Worm (Caenorhabditis elegans) whole organism, L4 larva: Measurements from ENCODE around the gene aman-2.
A peak's percentile ranks its signal among the peaks of the same experiment; 100 is the strongest.

ENCODE experiments used
- F10B5.3 ChIP-seq: sonication (generic microtip); optimal IDR thresholded peaks from 2 replicates; lab custom pipeline; 2016; ENCODE audit warnings: mild to moderate bottlenecking, missing genetic modification characterization, missing compliant biosample characterization
- F37D6.2 ChIP-seq: sonication (generic microtip); optimal IDR thresholded peaks from 2 replicates; lab custom pipeline; 2016; ENCODE audit warnings: mild to moderate bottlenecking, missing genetic modification characterization, missing compliant biosample characterization
- F49E8.2 ChIP-seq: sonication (generic microtip); optimal IDR thresholded peaks from 2 replicates; lab custom pipeline; 2016; ENCODE audit warnings: missing compliant biosample characterization, mild to moderate bottlenecking, missing genetic modification characterization, borderline replicate concordance
- R02D3.7 ChIP-seq: fragments of 150-350 bp; sonication (generic microtip); optimal IDR thresholded peaks from 3 replicates; lab custom pipeline; 2014; ENCODE audit warnings: missing biosample characterization, missing genetic modification characterization
- T20F7.1 ChIP-seq: fragments of 200-800 bp; sonication (Bioruptor generic); optimal IDR thresholded peaks from 2 replicates; lab custom pipeline; 2018; ENCODE audit warnings: mild to moderate bottlenecking, missing genetic modification characterization, missing compliant biosample characterization
- T26A8.4 ChIP-seq: fragments of 200-800 bp; sonication (Bioruptor generic); IDR thresholded peaks from 2 replicates; pipeline ENCODE4 v1.3.6; 2022; ENCODE audit warnings: missing genetic modification characterization, missing compliant biosample characterization
- Y5F2A.4 ChIP-seq: fragments of 200-800 bp; sonication (Bioruptor generic); optimal IDR thresholded peaks from 2 replicates; lab custom pipeline; 2018; ENCODE audit warnings: mild to moderate bottlenecking, missing genetic modification characterization, missing compliant biosample characterization
- Y75B8A.6 ChIP-seq: fragments of 200-800 bp; sonication (Bioruptor generic); IDR thresholded peaks from 2 replicates; pipeline ENCODE4 v1.3.6; 2022; ENCODE audit warnings: missing genetic modification reagents, missing genetic modification characterization, missing compliant biosample characterization
- aly-2 ChIP-seq: sonication (generic microtip); optimal IDR thresholded peaks from 2 replicates; lab custom pipeline; 2018; ENCODE audit warnings: missing biosample characterization, missing genetic modification characterization
- ama-1 ChIP-seq: fragments of 150-350 bp; optimal IDR thresholded peaks from 2 replicates; lab custom pipeline; 2014; ENCODE audit warnings: inconsistent platforms, mixed read lengths
- attf-4 ChIP-seq: sonication (generic microtip); optimal IDR thresholded peaks from 3 replicates; lab custom pipeline; 2017; ENCODE audit warnings: missing biosample characterization, missing genetic modification characterization
- ceh-44 ChIP-seq: fragments of 200-800 bp; sonication (Bioruptor generic); IDR thresholded peaks from 2 replicates; pipeline ENCODE4 v1.3.6; 2022; ENCODE audit warnings: missing genetic modification reagents, missing genetic modification characterization, missing compliant biosample characterization
- ceh-82 ChIP-seq: sonication (generic microtip); optimal IDR thresholded peaks from 2 replicates; lab custom pipeline; 2017; ENCODE audit warnings: missing biosample characterization, missing genetic modification characterization
- daf-19 ChIP-seq: fragments of 200-800 bp; sonication (Bioruptor generic); conservative IDR thresholded peaks from 2 replicates; pipeline ENCODE4 v1.3.6; 2022; ENCODE audit warnings: missing genetic modification characterization, missing compliant biosample characterization
- daf-8 ChIP-seq: fragments of 200-800 bp; sonication (Bioruptor generic); IDR thresholded peaks from 2 replicates; pipeline ENCODE4 v1.3.6; 2022; ENCODE audit warnings: missing genetic modification characterization, missing compliant biosample characterization
- dmd-6 ChIP-seq: fragments of 200-800 bp; sonication (Bioruptor generic); IDR thresholded peaks from 2 replicates; pipeline ENCODE4 v1.3.6; 2022; ENCODE audit warnings: missing genetic modification reagents, missing genetic modification characterization, missing compliant biosample characterization
- egl-27 ChIP-seq: sonication (generic microtip); optimal IDR thresholded peaks from 3 replicates; lab custom pipeline; 2017; ENCODE audit warnings: missing biosample characterization, missing genetic modification reagents, missing genetic modification characterization
- fos-1 ChIP-seq: fragments of 150-350 bp; optimal IDR thresholded peaks from 2 replicates; lab custom pipeline; 2014; ENCODE audit warnings: missing biosample characterization, missing genetic modification characterization
- gei-8 ChIP-seq: fragments of 200-800 bp; sonication (Bioruptor generic); optimal IDR thresholded peaks from 2 replicates; lab custom pipeline; 2018; ENCODE audit warnings: mild to moderate bottlenecking, missing genetic modification characterization, missing compliant biosample characterization
- hif-1 ChIP-seq, 2 experiments: sonication (generic microtip); optimal IDR thresholded peaks; 2 replicates each; lab custom pipeline; 2016 to 2017; ENCODE audit warnings: missing compliant biosample characterization in 2 of 2, missing genetic modification characterization in 2 of 2, missing genetic modification reagents in 2 of 2, missing genotype in 2 of 2, mild to moderate bottlenecking in 1 of 2
- hlh-30 ChIP-seq: sonication (generic microtip); optimal IDR thresholded peaks from 2 replicates; lab custom pipeline; 2017; ENCODE audit warnings: antibody characterized with exemption, mild to moderate bottlenecking, missing genetic modification characterization, missing compliant biosample characterization; ENCODE audit not compliant: insufficient read depth
- hmg-1.1 ChIP-seq: fragments of 200-800 bp; sonication (Bioruptor generic); IDR thresholded peaks from 2 replicates; pipeline ENCODE4 v1.3.6; 2022; ENCODE audit warnings: missing genetic modification reagents, missing genetic modification characterization, missing compliant biosample characterization
- jun-1 ChIP-seq: fragments of 150-350 bp; optimal IDR thresholded peaks from 2 replicates; lab custom pipeline; 2014; ENCODE audit warnings: missing biosample characterization, missing genetic modification reagents, missing genetic modification characterization
- lin-15B ChIP-seq: fragments of 150-350 bp; sonication (generic microtip); optimal IDR thresholded peaks from 3 replicates; lab custom pipeline; 2014; ENCODE audit warnings: missing biosample characterization, missing genetic modification characterization
- lin-29 ChIP-seq: fragments of 200-800 bp; sonication (Bioruptor generic); IDR thresholded peaks from 2 replicates; pipeline ENCODE4 v1.3.6; 2022; ENCODE audit warnings: missing genetic modification reagents, missing genetic modification characterization, missing compliant biosample characterization
- lir-3 ChIP-seq: sonication (generic microtip); optimal IDR thresholded peaks from 2 replicates; lab custom pipeline; 2016; ENCODE audit warnings: mild to moderate bottlenecking, missing genetic modification characterization, missing compliant biosample characterization
- lsy-2 ChIP-seq, 2 experiments: fragments of 150-350 bp in 1 of 2; sonication (generic microtip) in 1 of 2; optimal IDR thresholded peaks; 2 replicates each; lab custom pipeline; 2014 to 2017; ENCODE audit warnings: missing biosample characterization in 2 of 2, missing genetic modification characterization in 2 of 2
- madf-5 ChIP-seq, 2 experiments: fragments of 200-800 bp; sonication (Bioruptor generic); IDR thresholded peaks; 2 replicates each; pipeline ENCODE4 v1.3.6; 2022; ENCODE audit warnings: missing compliant biosample characterization in 2 of 2, missing genetic modification characterization in 2 of 2
- madf-9 ChIP-seq: fragments of 200-800 bp; sonication (Bioruptor generic); conservative IDR thresholded peaks from 2 replicates; pipeline ENCODE4 v1.3.6; 2022; ENCODE audit warnings: missing genetic modification reagents, missing genetic modification characterization, missing compliant biosample characterization
- mdl-1 ChIP-seq, 2 experiments: fragments of 150-350 bp in 1 of 2; sonication (generic microtip) in 1 of 2; optimal IDR thresholded peaks; 2 replicates each; lab custom pipeline; 2014 to 2017; ENCODE audit warnings: missing biosample characterization in 2 of 2, missing genetic modification characterization in 2 of 2
- mep-1 ChIP-seq: fragments of 150-350 bp; sonication (generic microtip); optimal IDR thresholded peaks from 3 replicates; lab custom pipeline; 2014; ENCODE audit warnings: missing biosample characterization, missing genetic modification characterization
- mxl-2 ChIP-seq: fragments of 200-800 bp; sonication (Bioruptor generic); conservative IDR thresholded peaks from 2 replicates; pipeline ENCODE4 v1.3.6; 2022; ENCODE audit warnings: missing genetic modification reagents, missing genetic modification characterization, missing compliant biosample characterization
- nhr-102 ChIP-seq: sonication (generic microtip); optimal IDR thresholded peaks from 2 replicates; lab custom pipeline; 2016; ENCODE audit warnings: mild to moderate bottlenecking, missing genetic modification characterization, moderate library complexity, missing compliant biosample characterization
- nhr-237 ChIP-seq: sonication (generic microtip); optimal IDR thresholded peaks from 2 replicates; lab custom pipeline; 2017; ENCODE audit warnings: missing biosample characterization, missing genetic modification characterization
- nhr-25 ChIP-seq: sonication (generic microtip); optimal IDR thresholded peaks from 2 replicates; lab custom pipeline; 2017; ENCODE audit warnings: missing genetic modification characterization, mild to moderate bottlenecking, missing compliant biosample characterization, antibody characterized with exemption, moderate library complexity, borderline replicate concordance; ENCODE audit not compliant: insufficient read depth
- nhr-28 ChIP-seq: fragments of 150-350 bp; optimal IDR thresholded peaks from 2 replicates; lab custom pipeline; 2014; ENCODE audit warnings: missing biosample characterization, missing genetic modification characterization
- nhr-6 ChIP-seq: fragments of 150-350 bp; optimal IDR thresholded peaks from 2 replicates; lab custom pipeline; 2014; ENCODE audit warnings: missing biosample characterization, missing genetic modification characterization
- nhr-76 ChIP-seq: fragments of 150-350 bp; optimal IDR thresholded peaks from 2 replicates; lab custom pipeline; 2014; ENCODE audit warnings: missing biosample characterization, missing genetic modification characterization
- nhr-77 ChIP-seq: fragments of 150-350 bp; optimal IDR thresholded peaks from 2 replicates; lab custom pipeline; 2014; ENCODE audit warnings: missing biosample characterization, missing genetic modification characterization
- pha-4 ChIP-seq, 2 experiments: fragments of 150-350 bp in 1 of 2; fragments of 200-800 bp in 1 of 2; sonication (Bioruptor generic) in 1 of 2; IDR thresholded peaks in 1 of 2; optimal IDR thresholded peaks in 1 of 2; 2 replicates each; pipeline versions ENCODE4 v1.3.6 to Lab custom; 2014 to 2022; ENCODE audit warnings: missing genetic modification characterization in 2 of 2, missing genetic modification reagents in 2 of 2, missing biosample characterization in 1 of 2, missing compliant biosample characterization in 1 of 2
- saeg-2 ChIP-seq: fragments of 200-800 bp; sonication (Bioruptor generic); IDR thresholded peaks from 2 replicates; pipeline ENCODE4 v1.3.6; 2022; ENCODE audit warnings: missing genetic modification reagents, missing genetic modification characterization, missing compliant biosample characterization
- sdz-12 ChIP-seq: fragments of 200-800 bp; sonication (Bioruptor generic); optimal IDR thresholded peaks from 2 replicates; lab custom pipeline; 2018; ENCODE audit warnings: mild to moderate bottlenecking, missing genetic modification characterization, missing compliant biosample characterization
- set-16 ChIP-seq: fragments of 200-800 bp; sonication (Bioruptor generic); IDR thresholded peaks from 2 replicates; pipeline ENCODE4 v1.3.6; 2022; ENCODE audit warnings: missing genetic modification reagents, missing genetic modification characterization, missing compliant biosample characterization
- snpc-1.2 ChIP-seq: fragments of 200-800 bp; sonication (Bioruptor generic); IDR thresholded peaks from 2 replicates; pipeline ENCODE4 v1.3.6; 2022; ENCODE audit warnings: missing genetic modification reagents, missing genetic modification characterization, missing compliant biosample characterization
- spr-1 ChIP-seq: sonication (generic microtip); optimal IDR thresholded peaks from 2 replicates; lab custom pipeline; 2016; ENCODE audit warnings: mild to moderate bottlenecking, missing genetic modification characterization, missing compliant biosample characterization
- spr-3 ChIP-seq: fragments of 200-800 bp; sonication (Bioruptor generic); optimal IDR thresholded peaks from 2 replicates; lab custom pipeline; 2018; ENCODE audit warnings: mild to moderate bottlenecking, missing genetic modification characterization, missing compliant biosample characterization
- unc-130 ChIP-seq: sonication (generic microtip); optimal IDR thresholded peaks from 2 replicates; lab custom pipeline; 2016; ENCODE audit warnings: missing genetic modification reagents, missing genetic modification characterization, missing compliant biosample characterization
- unc-39 ChIP-seq: sonication (generic microtip); optimal IDR thresholded peaks from 2 replicates; lab custom pipeline; 2017; ENCODE audit warnings: missing biosample characterization, missing genetic modification characterization
- zfp-2 ChIP-seq: sonication (generic microtip); optimal IDR thresholded peaks from 2 replicates; lab custom pipeline; 2016; ENCODE audit warnings: mild to moderate bottlenecking, missing genetic modification characterization, missing compliant biosample characterization
- zip-11 ChIP-seq: fragments of 200-800 bp; sonication (Bioruptor generic); IDR thresholded peaks from 2 replicates; pipeline ENCODE4 v1.3.6; 2022; ENCODE audit warnings: missing genetic modification characterization, missing compliant biosample characterization
- ztf-7 ChIP-seq: fragments of 150-350 bp; optimal IDR thresholded peaks from 2 replicates; lab custom pipeline; 2014; ENCODE audit warnings: missing biosample characterization, missing genetic modification characterization

aman-2 gene

ce11 chrV:11887988-11888499 lies 45.0 kb downstream of the aman-2 start, which contains the start of gene adh-1:
TSS of gene adh-1 (plus strand) at chrV:11888248.
- TF ChIP-seq daf-19 (GFP tag; lab: Robert Waterston, UW) (no peak), lin-29 (GFP tag; lab: Robert Waterston, UW) (no peak), hlh-30 (peak; percentile 89), mep-1 (tag; lab: Kevin White, UChicago) (peak; percentile 55), nhr-102 (tag; lab: Kevin White, UChicago) (peak; percentile 38), hif-1 (tag; optimal IDR thresholded peaks at IDR 0.05; lab: Kevin White, UChicago) (peak; percentile 49 to 78), nhr-237 (tag; lab: Kevin White, UChicago) (no peak), aly-2 (tag; lab: Kevin White, UChicago) (no peak), lir-3 (tag; lab: Kevin White, UChicago) (no peak), F10B5.3 (no peak), ama-1 (lab: Kevin White, UChicago) (peak; percentile 93), fos-1 (tag; lab: Kevin White, UChicago) (no peak), egl-27 (tag; lab: Kevin White, UChicago) (peak; percentile 34), F49E8.2 (tag; lab: Kevin White, UChicago) (no peak), madf-5 (GFP tag; IDR thresholded peaks at IDR 0.05; lab: Robert Waterston, UW) (no peak), attf-4 (no peak), nhr-28 (peak; percentile 95), snpc-1.2 (GFP tag; lab: Robert Waterston, UW) (no peak), spr-1 (no peak), madf-9 (no peak), mdl-1 (tag; optimal IDR thresholded peaks at IDR 0.05; lab: Kevin White, UChicago) (peak; percentile 96 to 99), ceh-82 (tag; lab: Kevin White, UChicago) (no peak), saeg-2 (GFP tag; lab: Robert Waterston, UW) (0 out of 2 replicates have a peak, but pooled peaks have one; percentile 28), gei-8 (GFP tag; lab: Kevin White, UChicago) (peak; percentile 93), ztf-7 (tag; lab: Kevin White, UChicago) (no peak), Y75B8A.6 (GFP tag; lab: Robert Waterston, UW) (no peak), T20F7.1 (GFP tag; lab: Kevin White, UChicago) (no peak), zfp-2 (no peak), pha-4 (GFP tag; IDR thresholded peaks at IDR 0.05; lab: Robert Waterston, UW) (no peak), pha-4 (tag; optimal IDR thresholded peaks at IDR 0.05; lab: Kevin White, UChicago) (no peak), ceh-44 (no peak), T26A8.4 (no peak), spr-3 (GFP tag; lab: Kevin White, UChicago) (no peak), F37D6.2 (tag; lab: Kevin White, UChicago) (no peak), jun-1 (no peak), nhr-25 (tag; lab: Kevin White, UChicago) (no peak), set-16 (no peak), nhr-6 (tag; lab: Kevin White, UChicago) (no peak), unc-130 (GFP tag; lab: Kevin White, UChicago) (no peak), R02D3.7 (tag; lab: Kevin White, UChicago) (no peak), daf-8 (no peak), nhr-76 (tag; lab: Kevin White, UChicago) (no peak), mxl-2 (no peak), zip-11 (GFP tag; lab: Robert Waterston, UW) (no peak), nhr-77 (tag; lab: Kevin White, UChicago) (peak; percentile 83), sdz-12 (no peak), dmd-6 (GFP tag; lab: Robert Waterston, UW) (peak; percentile 96), unc-39 (tag; lab: Kevin White, UChicago) (no peak), Y5F2A.4 (no peak), hmg-1.1 (GFP tag; lab: Robert Waterston, UW) (no peak), lsy-2 (tag; optimal IDR thresholded peaks at IDR 0.05; lab: Kevin White, UChicago) (peak in 1 of 2 experiments; percentile 45), lin-15B (tag; lab: Kevin White, UChicago) (no peak)
